Fruit fly (Drosophila melanogaster) whole organism, prepupa: Measurements from ENCODE around the gene ft.

Source experiments
- CG10669 ChIP-seq: fragments of 200-800 bp; sonication (Bioruptor generic); optimal IDR thresholded peaks from 3 replicates; lab custom pipeline; 2018; ENCODE audit warnings: missing biosample characterization, mild to moderate bottlenecking, missing genetic modification characterization, moderate library complexity
- CG11902 ChIP-seq: fragments of 200-800 bp; sonication (Bioruptor generic); optimal IDR thresholded peaks from 3 replicates; lab custom pipeline; 2016; ENCODE audit warnings: missing biosample characterization, missing genetic modification characterization
- CG3032 ChIP-seq: fragments of 200-800 bp; optimal IDR thresholded peaks from 2 replicates; lab custom pipeline; 2019; ENCODE audit warnings: missing biosample characterization, mild to moderate bottlenecking, missing genetic modification characterization, moderate library complexity
- CG3919 ChIP-seq: fragments of 200-800 bp; sonication (Bioruptor generic); optimal IDR thresholded peaks from 3 replicates; lab custom pipeline; 2016; ENCODE audit warnings: missing biosample characterization, missing genetic modification characterization
- CG6792 ChIP-seq: fragments of 200-800 bp; sonication (Bioruptor generic); optimal IDR thresholded peaks from 3 replicates; lab custom pipeline; 2016; ENCODE audit warnings: missing biosample characterization, missing genetic modification characterization
- CG6854 ChIP-seq: fragments of 200-800 bp; sonication (Bioruptor generic); optimal IDR thresholded peaks from 2 replicates; lab custom pipeline; 2017; ENCODE audit warnings: missing biosample characterization, mild to moderate bottlenecking, missing genetic modification characterization
- Ets21C ChIP-seq: fragments of 200-800 bp; sonication (Bioruptor generic); optimal IDR thresholded peaks from 3 replicates; lab custom pipeline; 2016; ENCODE audit warnings: missing biosample characterization, missing genetic modification characterization
- Met ChIP-seq: fragments of 200-800 bp; sonication (Bioruptor generic); optimal IDR thresholded peaks from 3 replicates; lab custom pipeline; 2016; ENCODE audit warnings: missing biosample characterization, missing genetic modification characterization
- eg ChIP-seq: fragments of 200-800 bp; sonication (Bioruptor generic); IDR thresholded peaks from 3 replicates; pipeline ENCODE4 v1.3.6; 2022; ENCODE audit warnings: missing biosample characterization, missing genetic modification characterization
- spab ChIP-seq: fragments of 200-800 bp; sonication (Bioruptor generic); optimal IDR thresholded peaks from 2 replicates; lab custom pipeline; 2017; ENCODE audit warnings: missing biosample characterization, mild to moderate bottlenecking, missing genetic modification characterization, missing genetic modification reagents

dm6 chr2L:4148979-4149378 lies 72.6 kb downstream of the ft start, which contains the start of gene CG2955:
- TF ChIP-seq spab (GFP tag; lab: Kevin White, UChicago) (no peak), CG11902 (no peak), CG10669 (GFP tag; lab: Kevin White, UChicago) (no peak), CG6792 (GFP tag; lab: Kevin White, UChicago) (no peak), Ets21C (GFP tag; lab: Kevin White, UChicago) (no peak), CG6854 (no peak), CG3032 (tag; lab: Kevin White, UChicago) (no peak), eg (no peak), Met (no peak), CG3919 (GFP tag; lab: Kevin White, UChicago) (no peak)
